Worm (Caenorhabditis elegans) whole organism, midembryonic: ENCODE measurements around the gene F43C11.2.

Experiments used
- cog-1 ChIP-seq: sonication (generic microtip); optimal IDR thresholded peaks from 2 replicates; lab custom pipeline; 2016; ENCODE audit warnings: missing genetic modification characterization, missing compliant biosample characterization
- flt-1 ChIP-seq: fragments of 200-800 bp; sonication (Bioruptor generic); IDR thresholded peaks from 2 replicates; pipeline ENCODE4 v1.3.6; 2022; ENCODE audit warnings: missing genetic modification characterization, missing compliant biosample characterization
- med-1 ChIP-seq: sonication (generic microtip); optimal IDR thresholded peaks from 2 replicates; lab custom pipeline; 2017; ENCODE audit warnings: missing genetic modification characterization, mild to moderate bottlenecking, missing compliant biosample characterization, antibody characterized with exemption, missing genetic modification reagents; ENCODE audit not compliant: insufficient read depth
- ref-1 ChIP-seq: fragments of 200-800 bp; sonication (Bioruptor generic); conservative IDR thresholded peaks from 2 replicates; pipeline ENCODE4 v1.3.6; 2022; ENCODE audit warnings: missing genetic modification reagents, missing genetic modification characterization, missing compliant biosample characterization
- tab-1 ChIP-seq: fragments of 200-800 bp; sonication (Bioruptor generic); IDR thresholded peaks from 2 replicates; pipeline ENCODE4 v1.3.6; 2022; ENCODE audit warnings: missing genetic modification characterization, missing compliant biosample characterization
- ztf-29 ChIP-seq: fragments of 200-800 bp; sonication (Bioruptor generic); IDR thresholded peaks from 2 replicates; pipeline ENCODE4 v1.3.6; 2022; ENCODE audit warnings: missing genetic modification reagents, missing genetic modification characterization, missing compliant biosample characterization

DNA sequence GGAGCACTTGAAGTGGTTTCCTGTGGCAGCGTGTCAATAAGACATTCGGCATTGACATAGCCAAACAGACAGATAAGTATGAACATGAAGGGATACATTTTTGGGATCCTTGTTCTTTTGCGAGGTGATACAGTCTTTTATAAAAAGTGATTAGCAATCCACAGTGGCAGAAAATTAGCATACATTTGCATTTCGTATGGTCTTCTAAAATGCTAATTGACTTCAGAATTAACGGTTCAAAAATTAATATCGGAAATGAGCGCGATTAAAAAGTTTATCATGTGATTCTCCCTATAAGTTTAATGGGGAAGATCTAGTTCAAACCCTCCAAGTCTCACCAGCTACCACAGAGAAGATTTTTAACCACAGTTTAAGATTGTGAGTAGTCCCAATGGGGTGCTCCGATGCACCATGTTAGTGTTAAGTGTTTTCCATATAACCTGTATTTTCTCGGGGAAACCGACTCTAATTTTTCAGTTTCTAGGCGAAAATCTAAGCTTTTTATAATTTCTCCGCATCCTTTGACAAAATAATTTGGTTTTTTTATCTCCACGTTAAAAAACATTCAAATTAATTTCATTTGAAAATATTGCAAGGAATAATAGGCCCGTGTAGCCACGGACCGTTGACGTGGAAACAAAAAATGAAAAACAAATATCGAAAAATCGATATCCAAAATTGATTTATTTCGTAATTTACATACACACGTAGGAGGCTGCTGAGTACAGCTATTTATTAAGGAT, 12.2 kb downstream of the F43C11.2 start, which contains the start of the genes F43C11.12 and F16G10.5:
- TF ChIP-seq ref-1 (GFP tag; lab: Robert Waterston, UW) (no peak), med-1 (GFP tag; lab: Kevin White, UChicago) (no peak), ztf-29 (GFP tag; lab: Robert Waterston, UW) (no peak), tab-1 (no peak), flt-1 (GFP tag; lab: Robert Waterston, UW) (no peak), cog-1 (tag; lab: Kevin White, UChicago) (no peak)
